Fruit fly (Drosophila melanogaster): ENCODE data around the gene CG17349.

DNA sequence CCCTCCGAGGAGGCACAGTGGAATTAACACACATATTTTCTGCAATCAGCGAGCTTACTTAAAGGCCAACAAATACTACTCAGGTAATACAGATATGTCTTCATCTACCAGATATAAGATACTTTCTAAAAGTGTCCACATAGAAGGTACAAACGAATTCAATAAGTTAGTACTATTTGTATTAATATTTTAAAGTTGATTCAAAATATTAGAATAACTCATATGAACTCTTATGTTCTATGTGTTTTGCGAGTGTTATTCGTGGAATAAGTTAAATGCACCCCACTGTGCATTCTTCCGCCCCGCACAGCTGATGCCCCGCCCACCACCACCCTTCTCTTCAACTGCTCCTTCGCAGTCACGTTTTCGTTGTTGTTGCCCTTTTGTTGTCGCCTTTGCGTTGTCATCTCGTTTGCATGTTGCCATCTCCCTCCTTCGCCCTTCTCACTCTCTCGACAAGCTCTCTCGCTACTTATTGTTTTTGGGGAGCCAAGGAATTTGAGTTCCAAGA, 8.6 kb upstream of the CG17349 start:
- no peak for TF ChIP-seq Jra (GFP tag; optimal IDR thresholded peaks at IDR 0.05)
- TF ChIP-seq brk (GFP tag; optimal IDR thresholded peaks at IDR 0.05): peak; percentile 40
- no peak for TF ChIP-seq usp (GFP tag; optimal IDR thresholded peaks at IDR 0.05)
- peak; percentile 65 for TF ChIP-seq ey (GFP tag; optimal IDR thresholded peaks at IDR 0.05)
- TF ChIP-seq dmrt93B (GFP tag; optimal IDR thresholded peaks at IDR 0.05): peak; percentile 48
- no peak for TF ChIP-seq Myc (optimal IDR thresholded peaks at IDR 0.05)
- TF ChIP-seq Mio (GFP tag; optimal IDR thresholded peaks at IDR 0.05): no peak
